Worm (Caenorhabditis elegans): ENCODE data around the gene sqv-3.

DNA sequence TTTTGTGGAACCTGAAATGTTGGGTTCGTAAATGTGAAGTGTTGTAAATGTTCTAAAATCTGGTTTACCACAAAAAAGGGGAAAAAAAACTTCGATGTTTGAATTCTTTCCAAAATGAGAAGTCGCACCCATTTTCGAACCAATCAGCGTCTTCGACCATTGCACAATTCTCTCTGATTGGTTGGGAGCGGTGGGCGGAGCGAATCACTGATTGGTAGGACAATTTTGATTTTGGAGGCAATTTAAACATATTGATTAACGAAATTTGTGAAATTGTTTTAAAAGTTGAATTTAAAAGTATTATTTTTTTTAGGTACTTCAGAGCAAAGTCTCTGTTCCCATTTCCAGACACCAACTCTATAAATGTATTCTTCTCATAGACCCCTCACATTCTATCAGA, 8.9 kb upstream of the sqv-3 start:
- TF ChIP-seq pha-4 (tag; optimal IDR thresholded peaks at IDR 0.05) = no peak
- TF ChIP-seq ztf-11 (tag; optimal IDR thresholded peaks at IDR 0.05) = no peak
- no peak for TF ChIP-seq mab-5 (tag; optimal IDR thresholded peaks at IDR 0.05)

Data from whole organism, mixed stage, embryonic.